Fruit fly (Drosophila melanogaster) ovary, adult (tissue): ENCODE results near the gene CG33965.
"Not testable (repeated sequence)": the region's sequence is repeated elsewhere in the genome, so short reads cannot be mapped to it uniquely, and the experiment has no call there.

Experiments used
- CG17801 ChIP-seq: fragments of 200-800 bp; optimal IDR thresholded peaks from 2 replicates; lab custom pipeline; 2019; ENCODE audit warnings: missing biosample characterization, mild to moderate bottlenecking, missing genetic modification characterization, moderate library complexity; ENCODE audit not compliant: partially characterized antibody

Gene CG33965

dm6 chr3L:1211096-1211495, 21.6 kb upstream of the CG33965 start, which contains the start of gene LysD:
Gene LysD (minus strand): TSS chr3L:1211196.
- no peak for TF ChIP-seq CG17801 (GFP tag; lab: Kevin White, UChicago)

- TF ChIP-seq CG17801 (GFP tag; lab: Kevin White, UChicago), result no peak
Observed at dm6 chr3L:1212113-1212512, 20.6 kb upstream of the CG33965 start.

- TF ChIP-seq CG17801 (GFP tag; lab: Kevin White, UChicago), result no peak
Observed at dm6 chr3L:1212571-1212970, 20.1 kb upstream of the CG33965 start, which contains the start of gene LysE. Gene LysE (plus strand): TSS chr3L:1212827.

- TF ChIP-seq CG17801 (GFP tag; lab: Kevin White, UChicago), result no peak
Observed at dm6 chr3L:1216460-1216859, 16.2 kb upstream of the CG33965 start.

- no peak for TF ChIP-seq CG17801 (GFP tag; lab: Kevin White, UChicago)
Observed at dm6 chr3L:1218596-1218995, 14.1 kb upstream of the CG33965 start, which contains the start of gene LysP. Gene LysP (minus strand): TSS chr3L:1218696.

- TF ChIP-seq CG17801 (GFP tag; lab: Kevin White, UChicago), result no peak
Observed at dm6 chr3L:1227303-1227797, 5.3 kb upstream of the CG33965 start, which contains the start of gene LysS. Gene LysS (plus strand): TSS chr3L:1227747.

dm6 chr3L:1233830-1234229, 1.1 kb downstream of the CG33965 start, which contains the start of gene CG33966:
Gene CG33966 (plus strand): TSS chr3L:1234130.
- no peak for TF ChIP-seq CG17801 (GFP tag; lab: Kevin White, UChicago)

dm6 chr3L:1235426-1235825, 2.7 kb downstream of the CG33965 start, which contains the start of gene galene:
Gene galene (plus strand): TSS chr3L:1235726.
- TF ChIP-seq CG17801 (GFP tag; lab: Kevin White, UChicago), result no peak

dm6 chr3L:1238219-1238618, 5.5 kb downstream of the CG33965 start, which contains the start of gene CG9192:
Gene CG9192 (minus strand): TSS chr3L:1238319.
- no peak for TF ChIP-seq CG17801 (GFP tag; lab: Kevin White, UChicago)

- not testable (repeated sequence) for TF ChIP-seq CG17801 (GFP tag; lab: Kevin White, UChicago)
Observed at dm6 chr3L:1245810-1246209, 13.1 kb downstream of the CG33965 start, which contains the start of gene Klp61F. Gene Klp61F (minus strand): TSS chr3L:1245910.

- TF ChIP-seq CG17801 (GFP tag; lab: Kevin White, UChicago), result not testable (repeated sequence)
Observed at dm6 chr3L:1246823-1247222, 14.1 kb downstream of the CG33965 start, which contains the start of gene CG32318. Gene CG32318 (minus strand): TSS chr3L:1246923.

dm6 chr3L:1247627-1248295, 15.1 kb downstream of the CG33965 start, which contains the start of the genes Psf1 and Sac1:
Gene Psf1 (minus strand): TSS chr3L:1247677.
Gene Sac1 (plus strand): TSS chr3L:1247817.
- TF ChIP-seq CG17801 (GFP tag; lab: Kevin White, UChicago), result no peak

dm6 chr3L:1250396-1250795, 17.7 kb downstream of the CG33965 start, which contains the start of gene Bfc:
Gene Bfc (plus strand): TSS chr3L:1250696.
- TF ChIP-seq CG17801 (GFP tag; lab: Kevin White, UChicago), result no peak

- no peak for TF ChIP-seq CG17801 (GFP tag; lab: Kevin White, UChicago)
Observed at dm6 chr3L:1251712-1252111, 19.0 kb downstream of the CG33965 start, which contains the start of the genes CG9130 and CG9133. Gene CG9130 (plus strand): TSS chr3L:1252012. Gene CG9133 (plus strand): TSS chr3L:1252012.

- TF ChIP-seq CG17801 (GFP tag; lab: Kevin White, UChicago), result no peak
Observed at dm6 chr3L:1256061-1256780, 23.5 kb downstream of the CG33965 start, which contains the start of gene tfc. Gene tfc (plus strand): TSS chr3L:1256449.
